Worm (Caenorhabditis elegans) whole organism, young adult: ENCODE data around the gene clec-176.

Source experiments
- B0035.1 ChIP-seq: sonication (generic microtip); optimal IDR thresholded peaks from 2 replicates; lab custom pipeline; 2016; ENCODE audit warnings: missing genetic modification characterization, mild to moderate bottlenecking, missing compliant biosample characterization, missing genotype, missing genetic modification reagents
- F33H1.4 ChIP-seq: fragments of 200-800 bp; sonication (Bioruptor generic); IDR thresholded peaks from 2 replicates; pipeline ENCODE4 v1.3.6; 2022; ENCODE audit warnings: missing genetic modification reagents, missing genetic modification characterization, missing compliant biosample characterization
- F37B4.10 ChIP-seq: fragments of 200-800 bp; sonication (Bioruptor generic); IDR thresholded peaks from 2 replicates; pipeline ENCODE4 v1.3.6; 2022; ENCODE audit warnings: missing genetic modification characterization, missing compliant biosample characterization
- F39B2.1 ChIP-seq: fragments of 200-800 bp; sonication (Bioruptor generic); IDR thresholded peaks from 2 replicates; pipeline ENCODE4 v1.3.6; 2022; ENCODE audit warnings: missing genetic modification reagents, missing genetic modification characterization, missing compliant biosample characterization
- F49E8.2 ChIP-seq: sonication (generic microtip); optimal IDR thresholded peaks from 3 replicates; lab custom pipeline; 2017; ENCODE audit warnings: missing genetic modification characterization, mild to moderate bottlenecking, missing compliant biosample characterization, antibody characterized with exemption, moderate library complexity; ENCODE audit not compliant: insufficient read depth
- F52B5.7 ChIP-seq: sonication (generic microtip); optimal IDR thresholded peaks from 2 replicates; lab custom pipeline; 2016; ENCODE audit warnings: mild to moderate bottlenecking, missing genetic modification characterization, missing compliant biosample characterization
- K11D2.4 ChIP-seq: fragments of 200-800 bp; sonication (Bioruptor generic); IDR thresholded peaks from 2 replicates; pipeline ENCODE4 v1.3.6; 2022; ENCODE audit warnings: missing genetic modification reagents, missing genetic modification characterization, missing compliant biosample characterization
- K12H6.12 ChIP-seq: fragments of 200-800 bp; sonication (Bioruptor generic); optimal IDR thresholded peaks from 2 replicates; lab custom pipeline; 2018; ENCODE audit warnings: mild to moderate bottlenecking, missing genetic modification characterization, missing compliant biosample characterization
- T07F8.4 ChIP-seq: sonication (generic microtip); optimal IDR thresholded peaks from 2 replicates; lab custom pipeline; 2016; ENCODE audit warnings: mild to moderate bottlenecking, missing genetic modification characterization, moderate library complexity, missing compliant biosample characterization
- Y67H2A.10 ChIP-seq: fragments of 200-800 bp; sonication (Bioruptor generic); conservative IDR thresholded peaks from 2 replicates; pipeline ENCODE4 v1.3.6; 2022; ENCODE audit warnings: missing genetic modification reagents, missing genetic modification characterization, missing compliant biosample characterization
- Y95B8A.8 ChIP-seq: fragments of 200-800 bp; sonication (Bioruptor generic); IDR thresholded peaks from 2 replicates; pipeline ENCODE4 v1.3.6; 2022; ENCODE audit warnings: missing genetic modification reagents, missing genetic modification characterization, missing compliant biosample characterization
- attf-3 ChIP-seq: fragments of 200-800 bp; sonication (Bioruptor generic); conservative IDR thresholded peaks from 2 replicates; pipeline ENCODE4 v1.3.6; 2022; ENCODE audit warnings: missing genetic modification reagents, missing genetic modification characterization, missing compliant biosample characterization
- attf-6 ChIP-seq: fragments of 200-800 bp; sonication (Bioruptor generic); IDR thresholded peaks from 2 replicates; pipeline ENCODE4 v1.3.6; 2022; ENCODE audit warnings: missing genetic modification reagents, missing genetic modification characterization, missing compliant biosample characterization
- cebp-1 ChIP-seq, 2 experiments: fragments of 200-800 bp in 1 of 2; sonication (Bioruptor generic) in 1 of 2; sonication (generic microtip) in 1 of 2; IDR thresholded peaks in 1 of 2; optimal IDR thresholded peaks in 1 of 2; 2 replicates each; pipeline versions ENCODE4 v1.3.6 to Lab custom; 2017 to 2022; ENCODE audit warnings: missing compliant biosample characterization in 2 of 2, missing genetic modification characterization in 2 of 2, mild to moderate bottlenecking in 1 of 2, missing genetic modification reagents in 1 of 2, moderate library complexity in 1 of 2
- ceh-40 ChIP-seq: fragments of 200-800 bp; sonication (Bioruptor generic); IDR thresholded peaks from 2 replicates; pipeline ENCODE4 v1.3.6; 2022; ENCODE audit warnings: missing genetic modification characterization, missing compliant biosample characterization
- ceh-58 ChIP-seq: fragments of 200-800 bp; sonication (Bioruptor generic); IDR thresholded peaks from 2 replicates; pipeline ENCODE4 v1.3.6; 2022; ENCODE audit warnings: missing genetic modification characterization, missing compliant biosample characterization
- chd-7 ChIP-seq: sonication (generic microtip); optimal IDR thresholded peaks from 2 replicates; lab custom pipeline; 2016; ENCODE audit warnings: mild to moderate bottlenecking, missing genetic modification characterization, moderate library complexity, missing compliant biosample characterization
- dpl-1 ChIP-seq: fragments of 150-350 bp; optimal IDR thresholded peaks from 2 replicates; lab custom pipeline; 2014; ENCODE audit warnings: missing biosample characterization, missing genetic modification reagents, missing genetic modification characterization
- hmg-20 ChIP-seq: fragments of 200-800 bp; sonication (Bioruptor generic); IDR thresholded peaks from 2 replicates; pipeline ENCODE4 v1.3.6; 2022; ENCODE audit warnings: missing genetic modification reagents, missing genetic modification characterization, missing compliant biosample characterization
- hrde-1 ChIP-seq: sonication (generic microtip); optimal IDR thresholded peaks from 2 replicates; lab custom pipeline; 2016; ENCODE audit warnings: missing genetic modification characterization, mild to moderate bottlenecking, missing compliant biosample characterization, moderate library complexity, missing genotype, missing genetic modification reagents, borderline replicate concordance
- lag-1 ChIP-seq: fragments of 200-800 bp; sonication (Bioruptor generic); IDR thresholded peaks from 2 replicates; pipeline ENCODE4 v1.3.6; 2022; ENCODE audit warnings: missing genetic modification reagents, missing genetic modification characterization, missing compliant biosample characterization
- let-526 ChIP-seq: fragments of 200-800 bp; sonication (Bioruptor generic); IDR thresholded peaks from 2 replicates; pipeline ENCODE4 v1.3.6; 2022; ENCODE audit warnings: missing genetic modification reagents, missing genetic modification characterization, missing compliant biosample characterization
- let-607 ChIP-seq, 2 experiments: fragments of 200-800 bp in 1 of 2; sonication (Bioruptor generic) in 1 of 2; sonication (generic microtip) in 1 of 2; optimal IDR thresholded peaks; 2 replicates each; lab custom pipeline; 2016 to 2018; ENCODE audit warnings: mild to moderate bottlenecking in 2 of 2, missing compliant biosample characterization in 2 of 2, missing genetic modification characterization in 2 of 2, moderate library complexity in 2 of 2, missing genotype in 1 of 2
- lin-54 ChIP-seq: fragments of 200-800 bp; sonication (Bioruptor generic); optimal IDR thresholded peaks from 2 replicates; lab custom pipeline; 2018; ENCODE audit warnings: mild to moderate bottlenecking, missing genetic modification characterization, missing compliant biosample characterization
- madf-10 ChIP-seq: sonication (generic microtip); optimal IDR thresholded peaks from 2 replicates; lab custom pipeline; 2016; ENCODE audit warnings: mild to moderate bottlenecking, missing genetic modification characterization, missing compliant biosample characterization
- madf-6 ChIP-seq: fragments of 200-800 bp; sonication (Bioruptor generic); IDR thresholded peaks from 2 replicates; pipeline ENCODE4 v1.3.6; 2022; ENCODE audit warnings: missing genetic modification reagents, missing genetic modification characterization, missing compliant biosample characterization
- nfya-1 ChIP-seq: sonication (generic microtip); optimal IDR thresholded peaks from 2 replicates; lab custom pipeline; 2017; ENCODE audit warnings: antibody characterized with exemption, missing compliant biosample characterization, missing genetic modification characterization, borderline replicate concordance; ENCODE audit not compliant: insufficient read depth
- pbrm-1 ChIP-seq: fragments of 200-800 bp; sonication (Bioruptor generic); IDR thresholded peaks from 2 replicates; pipeline ENCODE4 v1.3.6; 2022; ENCODE audit warnings: missing genetic modification reagents, missing genetic modification characterization, missing compliant biosample characterization
- rec-8 ChIP-seq, 2 experiments: sonication (generic microtip); optimal IDR thresholded peaks; 2 replicates each; lab custom pipeline; 2016; ENCODE audit warnings: mild to moderate bottlenecking in 2 of 2, missing genetic modification characterization in 2 of 2, missing genetic modification reagents in 2 of 2, missing genotype in 2 of 2, missing biosample characterization in 1 of 2, missing compliant biosample characterization in 1 of 2, moderate library complexity in 1 of 2
- rpc-1 ChIP-seq, 2 experiments: fragments of 150-350 bp in 1 of 2; sonication (generic microtip) in 1 of 2; optimal IDR thresholded peaks; 2 replicates each; lab custom pipeline; 2014 to 2018; ENCODE audit warnings: missing biosample characterization in 1 of 2, missing genetic modification characterization in 1 of 2, missing genetic modification reagents in 1 of 2, missing genotype in 1 of 2
- tbx-9 ChIP-seq: sonication (generic microtip); optimal IDR thresholded peaks from 2 replicates; lab custom pipeline; 2016; ENCODE audit warnings: borderline replicate concordance, missing genetic modification characterization, inconsistent platforms, missing compliant biosample characterization
- unc-130 ChIP-seq: sonication (generic microtip); optimal IDR thresholded peaks from 2 replicates; lab custom pipeline; 2016; ENCODE audit warnings: missing genetic modification reagents, missing genetic modification characterization, missing compliant biosample characterization
- ztf-18 ChIP-seq: sonication (generic microtip); optimal IDR thresholded peaks from 2 replicates; lab custom pipeline; 2016; ENCODE audit warnings: missing genotype, mild to moderate bottlenecking, missing genetic modification characterization, missing compliant biosample characterization
- ztf-25 ChIP-seq: fragments of 200-800 bp; sonication (Bioruptor generic); IDR thresholded peaks from 2 replicates; pipeline ENCODE4 v1.3.6; 2022; ENCODE audit warnings: missing genetic modification reagents, missing genetic modification characterization, missing compliant biosample characterization
- ztf-3 ChIP-seq: fragments of 200-800 bp; sonication (Bioruptor generic); optimal IDR thresholded peaks from 2 replicates; lab custom pipeline; 2018; ENCODE audit warnings: mild to moderate bottlenecking, missing genetic modification characterization, missing compliant biosample characterization

clec-176 gene

ce11 chrIV:4960623-4961022 is 23.2 kb upstream of the clec-176 start, which contains the start of gene str-164:
Gene str-164 (plus strand): TSS chrIV:4960735.
- TF ChIP-seq ceh-40 (GFP tag; lab: Robert Waterston, UW) (no peak), tbx-9 (tag; lab: Kevin White, UChicago) (no peak), nfya-1 (no peak), T07F8.4 (no peak), madf-6 (GFP tag; lab: Robert Waterston, UW) (no peak), dpl-1 (GFP tag; lab: Kevin White, UChicago) (no peak), ceh-58 (GFP tag; lab: Robert Waterston, UW) (no peak), attf-6 (GFP tag; lab: Robert Waterston, UW) (no peak), rpc-1 (optimal IDR thresholded peaks at IDR 0.05; lab: Kevin White, UChicago) (no peak), rpc-1 (tag; optimal IDR thresholded peaks at IDR 0.05; lab: Kevin White, UChicago) (no peak), Y67H2A.10 (GFP tag; lab: Robert Waterston, UW) (no peak), F49E8.2 (tag; lab: Kevin White, UChicago) (no peak), Y95B8A.8 (GFP tag; lab: Robert Waterston, UW) (no peak), ztf-3 (GFP tag; lab: Kevin White, UChicago) (no peak), F52B5.7 (tag; lab: Kevin White, UChicago) (no peak), pbrm-1 (GFP tag; lab: Robert Waterston, UW) (no peak), F33H1.4 (GFP tag; lab: Robert Waterston, UW) (no peak), let-526 (GFP tag; lab: Robert Waterston, UW) (no peak), rec-8 (tag; optimal IDR thresholded peaks at IDR 0.05; lab: Kevin White, UChicago) (no peak), lin-54 (GFP tag; lab: Kevin White, UChicago) (no peak), madf-10 (tag; lab: Kevin White, UChicago) (no peak)

ce11 chrIV:4963834-4964233 is 20.0 kb upstream of the clec-176 start, which contains the start of gene txt-3:
Gene txt-3 (plus strand): TSS chrIV:4963958.
- no peak for TF ChIP-seq ztf-25 (GFP tag; lab: Robert Waterston, UW)
- TF ChIP-seq hrde-1 (tag; lab: Kevin White, UChicago) = no peak
- no peak for TF ChIP-seq F39B2.1 (GFP tag; lab: Robert Waterston, UW)
- no peak for TF ChIP-seq ztf-18 (tag; lab: Kevin White, UChicago)
- no peak for TF ChIP-seq hmg-20
- TF ChIP-seq ceh-58 (GFP tag; lab: Robert Waterston, UW) = no peak
- TF ChIP-seq unc-130 (GFP tag; lab: Kevin White, UChicago) = no peak
- no peak for TF ChIP-seq cebp-1 (GFP tag; IDR thresholded peaks at IDR 0.05; lab: Robert Waterston, UW)
- TF ChIP-seq cebp-1 (tag; optimal IDR thresholded peaks at IDR 0.05; lab: Kevin White, UChicago) = no peak
- TF ChIP-seq B0035.1 = no peak
- TF ChIP-seq F37B4.10 (GFP tag; lab: Robert Waterston, UW) = no peak
- TF ChIP-seq attf-6 (GFP tag; lab: Robert Waterston, UW) = no peak
- no peak for TF ChIP-seq chd-7 (tag; lab: Kevin White, UChicago)
- TF ChIP-seq let-607 (tag; optimal IDR thresholded peaks at IDR 0.05; lab: Kevin White, UChicago) = no peak
- no peak for TF ChIP-seq K12H6.12 (tag; lab: Kevin White, UChicago)
- TF ChIP-seq lag-1 (GFP tag; lab: Robert Waterston, UW) = no peak
- no peak for TF ChIP-seq attf-3 (GFP tag; lab: Robert Waterston, UW)
- no peak for TF ChIP-seq K11D2.4 (GFP tag; lab: Robert Waterston, UW)
